Worm (Caenorhabditis elegans): ENCODE measurements around the gene C05D12.2.

C05D12.2 gene

DNA sequence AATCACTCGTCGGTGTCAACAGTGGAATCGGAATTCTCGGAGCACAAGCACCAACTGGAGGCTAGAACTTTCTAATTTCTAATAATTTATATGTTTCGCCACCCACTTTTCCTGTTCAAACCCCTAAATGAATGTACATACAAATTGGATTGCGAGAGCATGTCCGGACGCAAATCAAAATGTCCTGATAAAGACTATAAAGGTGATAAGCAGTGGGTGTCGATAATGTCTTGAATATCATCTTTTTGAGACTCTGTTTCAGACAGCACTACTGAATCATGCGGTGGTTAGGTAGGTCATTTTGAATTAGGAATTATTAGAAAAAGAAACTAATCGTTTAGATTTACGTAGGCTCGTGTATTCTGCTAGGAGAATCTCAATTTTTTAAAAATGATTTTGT lies 30.7 kb downstream of the C05D12.2 start, which contains the start of gene W02B12.1:
TSS of gene W02B12.1 (plus strand) at position 269 of the 400 bp plus-strand sequence.
- TF ChIP-seq him-1 (tag; optimal IDR thresholded peaks at IDR 0.05), result no peak
- no peak for TF ChIP-seq dao-5 (tag; optimal IDR thresholded peaks at IDR 0.05)
- TF ChIP-seq W03F9.2 (tag; optimal IDR thresholded peaks at IDR 0.05), result no peak

DNA sequence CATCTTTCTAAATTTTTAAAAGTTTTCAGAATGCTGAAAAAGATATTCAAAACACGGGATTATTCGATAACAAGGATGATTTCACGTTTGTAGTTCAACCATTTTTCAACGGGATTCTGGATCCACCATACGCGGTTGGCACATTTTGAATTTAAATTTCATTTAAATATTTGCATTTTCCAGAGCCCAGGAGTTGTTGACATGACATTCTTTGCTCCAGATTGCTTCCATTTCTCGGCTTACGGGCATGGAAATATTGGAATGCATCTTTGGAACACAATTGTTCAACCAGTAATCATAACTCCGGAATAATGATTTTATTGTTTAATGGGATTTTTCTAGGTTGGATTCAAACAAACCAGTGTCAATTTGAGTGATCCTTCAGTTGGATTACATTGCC lies 32.8 kb downstream of the C05D12.2 start:
- TF ChIP-seq W03F9.2 (tag; optimal IDR thresholded peaks at IDR 0.05) (no peak), him-1 (tag; optimal IDR thresholded peaks at IDR 0.05) (no peak)

DNA sequence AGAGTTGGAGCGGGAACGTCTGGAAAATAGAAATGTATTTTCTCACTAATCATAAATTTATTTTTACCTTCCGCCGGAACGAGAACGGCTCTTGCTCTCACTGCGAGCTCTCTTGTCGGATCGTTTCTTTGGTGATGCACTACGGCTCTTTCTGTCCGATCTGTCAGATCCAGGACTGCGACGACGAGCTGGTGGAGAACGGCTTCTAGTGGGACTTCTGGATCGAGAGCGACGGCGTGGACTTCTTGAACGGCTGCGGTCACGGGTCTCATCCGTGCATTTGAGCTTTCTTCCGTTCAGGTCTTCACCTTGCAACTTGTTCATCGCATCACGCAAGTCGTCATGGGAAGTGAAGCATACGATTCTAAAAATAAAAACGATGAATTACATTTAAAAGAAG lies 33.6 kb downstream of the C05D12.2 start:
- TF ChIP-seq dao-5 (tag; optimal IDR thresholded peaks at IDR 0.05) (no peak), him-1 (tag; optimal IDR thresholded peaks at IDR 0.05) (no peak), W03F9.2 (tag; optimal IDR thresholded peaks at IDR 0.05) (no peak)

DNA sequence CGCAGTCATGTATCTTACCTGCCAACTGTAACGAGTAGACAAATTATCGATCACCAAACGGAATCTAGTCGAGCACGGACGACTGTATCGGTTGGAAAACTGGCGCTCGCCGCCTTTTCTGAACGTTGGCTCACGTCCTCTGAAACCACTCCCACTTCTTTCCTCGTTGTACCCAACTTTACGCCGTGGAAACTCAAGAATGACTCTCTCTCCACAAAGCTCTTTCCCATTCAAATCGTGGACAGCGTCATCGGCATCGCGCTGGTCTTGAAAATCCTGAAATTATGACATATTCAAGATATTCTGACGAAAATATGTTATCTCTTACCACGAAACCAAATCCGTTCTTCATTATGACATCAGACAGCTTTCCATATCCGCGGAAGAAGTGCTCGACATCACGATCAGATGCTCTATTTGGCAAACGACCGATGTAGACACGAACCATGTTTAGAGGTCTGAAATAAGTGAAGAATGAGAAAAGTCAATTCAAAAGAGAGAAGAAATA lies 34.5 kb downstream of the C05D12.2 start, which contains the start of gene rsp-2:
TSS of gene rsp-2 (minus strand) at position 458 of the 508 bp plus-strand sequence.
- TF ChIP-seq him-1 (tag; optimal IDR thresholded peaks at IDR 0.05) (no peak), dao-5 (tag; optimal IDR thresholded peaks at IDR 0.05) (no peak), W03F9.2 (tag; optimal IDR thresholded peaks at IDR 0.05) (no peak)

DNA sequence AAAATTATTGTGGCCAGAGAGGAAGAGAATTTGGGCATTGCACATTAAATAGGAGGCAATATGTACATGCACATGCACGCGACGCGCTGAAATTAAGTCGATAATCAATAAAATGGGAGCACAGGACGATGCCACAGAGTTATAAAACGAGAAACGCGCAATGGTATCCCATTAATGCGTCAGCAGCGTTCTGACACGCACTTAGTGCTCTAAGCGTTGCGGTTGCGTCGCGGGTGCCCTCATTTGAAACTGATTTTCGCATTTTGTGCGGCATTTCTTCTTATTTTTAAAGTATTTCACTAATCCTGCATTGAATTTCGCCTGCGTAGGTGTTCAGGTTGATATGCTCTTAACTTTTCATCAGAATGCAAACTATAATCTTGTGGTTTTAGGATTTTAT lies 34.9 kb downstream of the C05D12.2 start, which contains the start of gene rsp-1:
TSS of gene rsp-1 (plus strand) at position 338 of the 400 bp plus-strand sequence.
- TF ChIP-seq dao-5 (tag; optimal IDR thresholded peaks at IDR 0.05) (peak; percentile 39), W03F9.2 (tag; optimal IDR thresholded peaks at IDR 0.05) (peak; percentile 96), him-1 (tag; optimal IDR thresholded peaks at IDR 0.05) (peak; percentile 64)

DNA sequence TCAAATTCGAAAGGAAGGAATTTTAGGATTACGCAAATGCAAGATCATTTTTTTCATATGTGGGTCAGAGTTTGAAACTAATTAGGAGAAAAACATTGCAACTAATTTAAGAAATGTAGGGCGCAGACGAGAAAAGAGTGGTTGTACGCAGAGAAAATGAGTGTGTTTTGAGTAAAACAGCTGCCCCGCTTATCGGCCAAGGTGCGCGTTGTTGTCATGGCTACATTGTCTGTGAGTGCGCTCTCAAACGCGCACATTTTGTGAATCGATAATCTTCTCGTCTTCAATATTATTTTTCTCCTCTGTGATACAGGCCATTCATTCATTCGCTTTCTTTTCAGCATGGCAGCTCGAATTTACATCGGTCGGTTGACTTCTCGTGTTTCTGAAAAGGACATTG lies 35.5 kb downstream of the C05D12.2 start:
- no peak for TF ChIP-seq dao-5 (tag; optimal IDR thresholded peaks at IDR 0.05)
- no peak for TF ChIP-seq him-1 (tag; optimal IDR thresholded peaks at IDR 0.05)
- TF ChIP-seq W03F9.2 (tag; optimal IDR thresholded peaks at IDR 0.05), result no peak

DNA sequence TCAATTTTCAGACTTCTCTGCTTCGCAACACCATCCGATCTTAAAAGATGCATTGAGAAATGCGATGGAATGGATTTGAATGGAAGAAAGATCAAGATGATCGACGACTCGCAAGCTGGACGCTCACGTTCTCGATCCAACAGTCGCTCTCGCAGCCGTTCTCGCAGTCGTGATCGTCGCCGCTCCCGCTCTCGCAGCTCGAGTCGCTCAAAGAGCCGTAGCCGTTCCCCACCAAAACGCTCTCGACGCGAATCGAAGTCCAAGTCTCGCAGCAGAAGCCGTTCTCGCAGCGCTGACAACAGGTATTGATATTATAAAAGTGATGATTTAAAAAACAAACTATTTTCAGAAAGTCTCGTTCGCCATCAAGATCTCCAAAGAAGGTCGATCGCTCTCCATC lies 37.0 kb downstream of the C05D12.2 start:
- TF ChIP-seq him-1 (tag; optimal IDR thresholded peaks at IDR 0.05) (no peak), dao-5 (tag; optimal IDR thresholded peaks at IDR 0.05) (no peak), W03F9.2 (tag; optimal IDR thresholded peaks at IDR 0.05) (no peak)

DNA sequence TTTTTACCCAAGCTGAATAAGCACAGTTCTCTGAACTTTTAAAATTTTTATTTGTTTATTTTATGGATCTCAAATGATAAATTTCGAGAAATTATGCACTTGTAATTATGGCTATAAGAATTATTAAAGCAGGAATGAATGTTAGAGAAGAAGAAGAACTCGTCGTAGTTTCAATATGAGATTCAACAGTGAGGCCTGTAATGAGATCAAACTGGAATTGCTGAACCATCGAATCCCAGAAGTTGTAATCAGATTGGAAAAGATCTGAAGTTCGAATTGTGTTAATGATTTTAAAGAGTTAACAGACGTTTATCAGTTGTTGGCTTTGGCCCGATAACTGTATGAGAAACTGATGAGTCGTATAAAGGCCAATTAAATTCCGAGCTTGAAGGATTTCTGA lies 37.6 kb downstream of the C05D12.2 start:
- TF ChIP-seq W03F9.2 (tag; optimal IDR thresholded peaks at IDR 0.05) (no peak), him-1 (tag; optimal IDR thresholded peaks at IDR 0.05) (no peak), dao-5 (tag; optimal IDR thresholded peaks at IDR 0.05) (no peak)

DNA sequence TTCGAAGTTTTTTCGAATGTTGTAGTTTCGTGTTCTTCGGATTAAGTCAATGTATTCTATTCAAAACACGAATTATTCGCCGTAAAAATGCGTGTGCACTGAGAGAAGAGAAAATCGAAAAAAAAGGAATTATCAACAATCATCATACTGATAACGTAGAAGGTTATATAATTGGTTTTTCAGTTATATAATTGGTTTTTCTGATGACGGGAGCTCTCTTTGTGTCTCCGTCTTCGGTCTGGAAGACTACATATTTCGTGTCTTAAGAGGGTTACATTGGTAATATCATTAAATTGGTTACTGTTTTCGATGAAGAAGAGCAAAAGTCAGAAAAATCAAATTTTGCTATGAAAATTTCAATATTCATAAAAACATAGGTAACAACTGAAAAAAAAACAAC lies 41.8 kb downstream of the C05D12.2 start:
- TF ChIP-seq W03F9.2 (tag; optimal IDR thresholded peaks at IDR 0.05) (no peak), him-1 (tag; optimal IDR thresholded peaks at IDR 0.05) (no peak), dao-5 (tag; optimal IDR thresholded peaks at IDR 0.05) (no peak)

DNA sequence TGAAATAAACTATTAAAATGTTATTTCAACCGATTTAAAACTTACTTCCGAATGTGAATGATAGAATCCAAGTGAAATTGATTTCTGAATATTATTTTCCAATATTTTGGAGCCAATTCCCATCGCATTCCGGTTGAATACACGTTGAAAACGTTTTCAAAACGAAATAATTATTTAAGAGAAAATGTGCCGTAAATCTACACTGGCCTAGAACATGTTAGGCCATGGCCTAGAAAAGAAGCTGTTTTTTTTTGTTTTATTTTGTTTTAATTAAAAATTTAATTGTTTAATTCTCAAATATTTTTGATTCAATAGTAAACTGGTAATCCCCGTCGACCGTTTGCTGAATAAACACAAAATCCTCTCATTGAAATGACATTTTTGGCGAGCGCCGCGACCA lies 45.8 kb downstream of the C05D12.2 start:
- no peak for TF ChIP-seq him-1 (tag; optimal IDR thresholded peaks at IDR 0.05)
- no peak for TF ChIP-seq dao-5 (tag; optimal IDR thresholded peaks at IDR 0.05)
- no peak for TF ChIP-seq W03F9.2 (tag; optimal IDR thresholded peaks at IDR 0.05)

DNA sequence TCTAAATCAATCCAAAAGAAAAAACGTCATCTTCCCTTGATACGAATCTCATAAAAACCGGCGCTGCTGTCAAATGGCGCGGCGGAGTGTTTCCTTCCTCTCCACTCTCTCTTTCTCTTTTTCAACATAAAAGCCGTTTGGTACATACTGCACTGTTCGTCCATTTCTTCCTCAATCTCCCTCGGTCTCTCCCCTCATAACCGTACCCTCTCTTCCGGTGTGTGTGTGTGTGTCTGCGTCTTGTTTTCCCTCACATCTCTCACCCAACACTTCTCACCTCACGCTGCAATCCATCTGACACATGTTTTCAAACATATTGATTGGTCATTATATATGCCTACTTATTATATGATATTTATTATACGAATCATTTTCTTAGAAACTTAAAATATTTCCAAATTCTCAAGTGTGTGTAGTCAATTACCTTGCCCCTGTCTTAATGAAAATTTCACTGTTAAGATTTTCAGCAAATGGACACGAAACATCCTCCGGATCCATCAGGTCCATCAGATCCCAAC lies 46.4 kb downstream of the C05D12.2 start, which contains the start of the genes aars-1 and rga-1:
TSS of gene aars-1 (minus strand) at position 71 of the 518 bp plus-strand sequence.
TSS of gene rga-1 (plus strand) at position 468 of the 518 bp plus-strand sequence.
- TF ChIP-seq him-1 (tag; optimal IDR thresholded peaks at IDR 0.05) (no peak), dao-5 (tag; optimal IDR thresholded peaks at IDR 0.05) (no peak), W03F9.2 (tag; optimal IDR thresholded peaks at IDR 0.05) (peak; percentile 47)

DNA sequence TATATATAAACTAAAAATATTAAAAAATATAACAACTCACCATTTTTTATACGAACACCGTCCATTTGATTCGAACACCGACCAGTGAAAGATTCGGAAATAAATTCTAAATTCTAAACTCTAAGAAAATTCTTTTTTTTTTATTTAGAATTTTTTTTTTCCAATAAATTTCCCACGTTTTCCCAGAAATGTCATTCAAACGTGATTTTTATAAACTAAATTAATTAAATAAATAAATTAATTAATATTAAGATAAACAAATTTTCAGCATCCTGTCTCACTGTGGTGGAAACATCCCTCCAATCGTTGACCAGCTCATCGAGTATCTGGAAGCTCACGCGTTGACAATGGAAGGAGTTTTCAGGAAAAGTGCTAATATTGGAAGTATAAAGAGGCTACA lies 49.4 kb downstream of the C05D12.2 start, which contains the start of gene klp-17:
TSS of gene klp-17 (minus strand) at position 101 of the 400 bp plus-strand sequence.
- TF ChIP-seq W03F9.2 (tag; optimal IDR thresholded peaks at IDR 0.05) (no peak), dao-5 (tag; optimal IDR thresholded peaks at IDR 0.05) (no peak), him-1 (tag; optimal IDR thresholded peaks at IDR 0.05) (no peak)

DNA sequence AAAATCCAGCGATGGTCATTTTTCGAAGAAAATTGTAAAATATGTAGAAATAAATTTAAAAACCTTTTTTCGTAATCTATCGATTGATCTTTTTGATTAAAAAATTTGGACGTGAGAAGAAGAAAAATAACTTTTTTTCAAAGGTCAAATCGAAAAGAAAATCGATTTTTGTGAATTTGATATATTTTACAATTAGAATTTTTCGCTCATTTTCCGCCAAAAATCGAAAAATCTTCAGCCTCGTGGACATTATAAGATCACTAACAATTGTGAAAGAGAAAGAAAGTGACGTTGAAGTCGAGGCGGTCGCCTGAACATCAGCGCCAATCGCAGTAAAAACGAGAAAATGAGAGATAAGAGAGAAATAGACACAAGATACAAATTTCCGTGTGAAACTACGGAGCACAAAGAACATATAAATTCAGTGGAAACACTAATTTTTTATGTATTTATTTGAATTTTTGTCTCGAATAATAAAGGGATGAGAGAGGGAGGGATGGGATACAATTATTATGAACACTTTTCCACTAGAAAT lies 51.5 kb downstream of the C05D12.2 start, which contains the start of gene cisd-1:
TSS of gene cisd-1 (minus strand) at position 51 of the 535 bp plus-strand sequence.
- TF ChIP-seq W03F9.2 (tag; optimal IDR thresholded peaks at IDR 0.05) (no peak), him-1 (tag; optimal IDR thresholded peaks at IDR 0.05) (no peak), dao-5 (tag; optimal IDR thresholded peaks at IDR 0.05) (no peak)

DNA sequence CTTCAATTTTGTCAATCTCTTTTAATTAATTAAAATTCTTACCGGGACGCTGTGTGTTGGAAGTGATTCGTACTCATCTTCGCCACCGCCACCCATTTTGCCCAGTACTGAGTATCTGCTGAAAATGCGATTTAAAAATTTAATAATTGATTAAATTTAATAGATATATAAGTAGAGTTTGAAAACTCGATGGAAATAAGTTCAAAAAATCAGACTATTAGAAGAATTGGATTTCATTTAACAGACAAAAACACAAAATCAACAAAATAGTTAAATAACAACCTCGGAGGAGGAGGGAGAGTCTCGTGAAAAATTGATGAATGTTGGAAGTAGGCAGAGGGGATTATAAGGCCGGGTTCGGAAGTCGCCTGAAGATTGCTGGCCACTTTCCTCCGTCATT lies 53.8 kb downstream of the C05D12.2 start, which contains the start of gene mfn-1:
TSS of gene mfn-1 (minus strand) at position 101 of the 400 bp plus-strand sequence.
- TF ChIP-seq W03F9.2 (tag; optimal IDR thresholded peaks at IDR 0.05) (no peak), him-1 (tag; optimal IDR thresholded peaks at IDR 0.05) (no peak), dao-5 (tag; optimal IDR thresholded peaks at IDR 0.05) (no peak)
